Worm (Caenorhabditis elegans): ENCODE results near the gene fbxc-49.
A peak's percentile ranks its signal among the peaks of the same experiment; 100 is the strongest.

fbxc-49 gene

DNA sequence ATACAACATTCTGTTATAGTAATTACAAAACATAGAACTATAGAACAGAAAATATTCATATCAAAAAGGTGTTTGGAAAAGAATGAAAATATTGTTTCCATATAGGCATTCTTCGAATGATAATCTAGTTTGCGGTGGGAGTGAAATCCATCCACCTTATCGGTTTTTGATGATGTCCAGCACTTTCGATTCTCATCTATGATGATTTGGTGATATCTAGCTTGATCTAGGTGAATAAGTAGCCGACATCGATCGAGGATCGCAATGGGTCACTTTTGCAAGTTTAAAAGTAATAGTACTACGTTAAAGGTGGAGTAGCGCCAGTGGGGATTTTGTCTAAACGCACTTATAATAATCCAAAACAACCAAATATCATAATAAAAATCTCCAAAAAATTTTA is 29.0 kb downstream of the fbxc-49 start, which contains the start of gene R52.6:
R52.6 (minus strand) TSS at position 101 of the 400 bp plus-strand sequence.
- no peak for TF ChIP-seq mdt-29 (GFP tag; IDR thresholded peaks at IDR 0.05)

ce11 chrII:2114488-2114887 is 30.6 kb downstream of the fbxc-49 start:
- TF ChIP-seq aha-1 (tag), result peak; percentile 90
- TF ChIP-seq pqm-1 (tag; optimal IDR thresholded peaks at IDR 0.05), result no peak
- TF ChIP-seq D1046.2 (GFP tag; IDR thresholded peaks at IDR 0.05), result no peak
- no peak for TF ChIP-seq dpl-1 (GFP tag; optimal IDR thresholded peaks at IDR 0.05)

DNA sequence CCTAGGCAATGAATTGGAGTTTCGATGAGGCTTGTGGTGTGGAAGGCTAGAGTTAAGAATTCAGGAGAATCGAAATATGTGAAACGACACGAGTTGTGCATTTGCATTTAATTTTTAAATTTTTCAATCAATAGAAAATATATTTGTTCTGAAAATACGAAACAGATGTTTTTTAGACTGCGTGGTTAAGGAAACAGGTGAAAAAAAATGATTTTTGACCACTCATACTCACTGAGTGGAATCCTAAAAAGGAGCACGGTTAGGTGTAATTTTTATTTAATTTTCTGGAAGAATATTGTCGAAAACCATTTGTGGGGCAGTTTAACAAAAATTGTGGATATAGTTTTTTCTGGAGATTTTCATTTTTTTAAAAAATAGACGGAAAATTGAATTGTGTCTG is 32.9 kb downstream of the fbxc-49 start, which contains the start of gene srh-195:
srh-195 (minus strand) TSS at position 101 of the 400 bp plus-strand sequence.
- TF ChIP-seq unc-130 (GFP tag; optimal IDR thresholded peaks at IDR 0.05), result no peak
- no peak for TF ChIP-seq nhr-11 (tag; optimal IDR thresholded peaks at IDR 0.05)
- TF ChIP-seq nhr-25 (tag; optimal IDR thresholded peaks at IDR 0.05; ENCODE audit: borderline replicate concordance, insufficient read depth), result no peak
- no peak for TF ChIP-seq dmd-9 (GFP tag; IDR thresholded peaks at IDR 0.05)
- TF ChIP-seq ctbp-1 (GFP tag; IDR thresholded peaks at IDR 0.05), result no peak
- no peak for TF ChIP-seq lin-13 (GFP tag; optimal IDR thresholded peaks at IDR 0.05)
- no peak for TF ChIP-seq nhr-102 (tag; optimal IDR thresholded peaks at IDR 0.05)
- no peak for TF ChIP-seq cey-2 (tag; optimal IDR thresholded peaks at IDR 0.05; ENCODE audit: borderline replicate concordance, insufficient read depth)
- no peak for TF ChIP-seq snpc-4 (tag; optimal IDR thresholded peaks at IDR 0.05)
- no peak for TF ChIP-seq ceh-28 (tag; optimal IDR thresholded peaks at IDR 0.05)
- TF ChIP-seq tra-1 (GFP tag; IDR thresholded peaks at IDR 0.05), result no peak
- TF ChIP-seq dmd-6 (GFP tag; IDR thresholded peaks at IDR 0.05), result no peak
- TF ChIP-seq hlh-30 (tag; optimal IDR thresholded peaks at IDR 0.05; ENCODE audit: insufficient read depth), result no peak
- TF ChIP-seq Y75B8A.6 (GFP tag; IDR thresholded peaks at IDR 0.05), result no peak
- no peak for TF ChIP-seq F49E8.2 (tag; optimal IDR thresholded peaks at IDR 0.05; ENCODE audit: borderline replicate concordance)
- TF ChIP-seq attf-4 (tag; optimal IDR thresholded peaks at IDR 0.05), result no peak
- TF ChIP-seq nhr-111 (GFP tag; optimal IDR thresholded peaks at IDR 0.05), result no peak
- TF ChIP-seq ces-1 (GFP tag; optimal IDR thresholded peaks at IDR 0.05), result no peak
- no peak for TF ChIP-seq zip-11 (GFP tag; IDR thresholded peaks at IDR 0.05)

- TF ChIP-seq madf-9 (GFP tag; conservative IDR thresholded peaks at IDR 0.05), result no peak
- TF ChIP-seq nhr-28 (tag; optimal IDR thresholded peaks at IDR 0.05), result peak; percentile 39
- no peak for TF ChIP-seq daf-16 (GFP tag; optimal IDR thresholded peaks at IDR 0.05)
- peak; percentile 35 for TF ChIP-seq daf-16 (tag; optimal IDR thresholded peaks at IDR 0.05)
- peak; percentile 47 for TF ChIP-seq pqm-1 (tag; optimal IDR thresholded peaks at IDR 0.05)
These were observed 38.2 kb downstream of the fbxc-49 start, which contains the start of gene math-37 for ce11 chrII:2122091-2122490. Gene math-37 (minus strand): TSS chrII:2122191.

ce11 chrII:2122762-2123161 is 38.8 kb downstream of the fbxc-49 start:
- TF ChIP-seq pqm-1 (tag; optimal IDR thresholded peaks at IDR 0.05), result peak; percentile 64
- no peak for TF ChIP-seq D1046.2 (GFP tag; IDR thresholded peaks at IDR 0.05)
- TF ChIP-seq php-3 (GFP tag; IDR thresholded peaks at IDR 0.05), result 0 out of 2 replicates have a peak, but pooled peaks have one; percentile 29
- TF ChIP-seq dmd-6 (GFP tag; IDR thresholded peaks at IDR 0.05), result peak; percentile 22; the same call in 1 of the 2 replicates
- TF ChIP-seq nhr-76 (tag; optimal IDR thresholded peaks at IDR 0.05), result no peak

ce11 chrII:2130770-2131169 is 46.8 kb downstream of the fbxc-49 start, which contains the start of gene sdz-28:
Gene sdz-28 (plus strand): TSS chrII:2131070.
- TF ChIP-seq attf-4 (tag; optimal IDR thresholded peaks at IDR 0.05) (no peak), dmd-8 (GFP tag; IDR thresholded peaks at IDR 0.05) (no peak), nhr-42 (GFP tag; IDR thresholded peaks at IDR 0.05) (no peak), dpl-1 (GFP tag; optimal IDR thresholded peaks at IDR 0.05) (no peak), ceh-82 (tag; optimal IDR thresholded peaks at IDR 0.05) (no peak), nhr-41 (GFP tag; IDR thresholded peaks at IDR 0.05) (no peak), Y5F2A.4 (GFP tag; optimal IDR thresholded peaks at IDR 0.05) (no peak), ces-1 (GFP tag; optimal IDR thresholded peaks at IDR 0.05) (no peak), nhr-6 (tag; optimal IDR thresholded peaks at IDR 0.05) (no peak), lin-1 (GFP tag; IDR thresholded peaks at IDR 0.05) (no peak), egl-27 (tag; optimal IDR thresholded peaks at IDR 0.05) (no peak), pqm-1 (tag; optimal IDR thresholded peaks at IDR 0.05) (no peak), unc-62 (GFP tag; optimal IDR thresholded peaks at IDR 0.05 in 1 of 2) (no peak), unc-62 (tag; optimal IDR thresholded peaks at IDR 0.05) (no peak), zag-1 (tag; optimal IDR thresholded peaks at IDR 0.05) (no peak), zfp-3 (GFP tag; conservative IDR thresholded peaks at IDR 0.05) (no peak), aly-2 (tag; optimal IDR thresholded peaks at IDR 0.05) (no peak), egl-43 (GFP tag; IDR thresholded peaks at IDR 0.05) (no peak)
